Fruit fly (Drosophila melanogaster): ENCODE results near the gene rudhira.

rudhira gene

DNA sequence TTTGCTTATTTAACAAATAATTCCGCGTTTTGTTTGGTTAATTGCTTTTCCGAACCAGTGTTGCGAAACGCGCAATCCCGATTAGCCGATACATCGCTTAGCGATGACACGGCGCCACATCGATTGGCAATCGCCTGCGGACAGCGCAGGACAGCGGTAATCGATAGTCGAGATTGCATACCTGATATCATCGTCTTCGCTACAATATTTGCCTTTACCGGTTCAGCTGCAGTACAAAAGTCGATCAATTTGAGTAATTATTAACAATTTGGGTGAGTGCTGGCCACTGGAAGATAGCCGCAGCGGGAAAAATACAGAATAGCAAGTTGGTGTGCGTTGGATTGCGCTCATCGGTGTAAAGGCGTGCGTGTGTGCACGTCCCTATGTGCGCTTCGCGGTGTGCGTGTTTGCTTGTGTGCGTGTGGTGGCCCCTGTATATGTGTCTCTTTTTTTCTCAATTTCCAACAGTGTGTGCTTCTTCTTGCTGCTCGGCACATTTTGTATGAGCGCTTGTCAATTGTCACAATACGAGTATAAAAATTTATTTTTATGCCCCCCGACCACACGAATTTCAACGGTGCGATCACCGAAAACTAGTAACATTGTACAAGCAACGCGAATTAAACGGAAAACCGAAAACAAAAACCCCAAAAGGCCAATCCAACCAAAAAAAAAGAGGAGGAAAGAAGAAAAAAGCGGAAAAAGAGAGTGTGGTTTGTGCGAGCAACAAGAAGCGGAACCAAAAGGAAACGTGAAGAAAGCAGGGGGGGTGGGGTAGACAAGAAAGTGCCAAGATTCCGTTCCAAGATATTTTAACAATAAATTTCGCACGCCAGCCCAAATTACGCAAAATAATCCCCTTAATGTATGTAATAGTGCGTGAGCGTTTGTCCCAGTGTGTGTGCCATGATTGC is 24.0 kb upstream of the rudhira start, which contains the start of gene CkIIbeta (continued):
- TF ChIP-seq HmgD (GFP tag; optimal IDR thresholded peaks at IDR 0.05) (peak; percentile 62), z (GFP tag; IDR thresholded peaks at IDR 0.05) (no peak), CG6175 (GFP tag; IDR thresholded peaks at IDR 0.05) (no peak), CG4730 (GFP tag; IDR thresholded peaks at IDR 0.05) (no peak), az2 (GFP tag; optimal IDR thresholded peaks at IDR 0.05) (peak; percentile 1), CG6254 (GFP tag; optimal IDR thresholded peaks at IDR 0.05) (no peak), pros (GFP tag; optimal IDR thresholded peaks at IDR 0.05) (no peak), CG17912 (GFP tag; optimal IDR thresholded peaks at IDR 0.05) (no peak), CG17359 (tag; optimal IDR thresholded peaks at IDR 0.05) (no peak), D (optimal IDR thresholded peaks at IDR 0.05) (no peak), D (GFP tag; optimal IDR thresholded peaks at IDR 0.05) (no peak), CG4617 (GFP tag; optimal IDR thresholded peaks at IDR 0.05; ENCODE audit: borderline replicate concordance) (peak; percentile 82), CG10462 (GFP tag; optimal IDR thresholded peaks at IDR 0.05) (no peak), CG12391 (tag; optimal IDR thresholded peaks at IDR 0.05) (peak; percentile 31), stwl (tag; optimal IDR thresholded peaks at IDR 0.05) (peak; percentile 88), pho (GFP tag; optimal IDR thresholded peaks at IDR 0.05) (peak; percentile 48), Trl (optimal IDR thresholded peaks at IDR 0.05) (no peak), Trl (GFP tag; optimal IDR thresholded peaks at IDR 0.05) (peak; percentile 54), trh (GFP tag; optimal IDR thresholded peaks at IDR 0.05) (no peak), org-1 (GFP tag; optimal IDR thresholded peaks at IDR 0.05) (no peak), Myb (GFP tag; optimal IDR thresholded peaks at IDR 0.05) (peak; percentile 68), B-H2 (GFP tag; optimal IDR thresholded peaks at IDR 0.05) (peak; percentile 16), CG1603 (tag; optimal IDR thresholded peaks at IDR 0.05) (peak; percentile 81), CG18619 (GFP tag; optimal IDR thresholded peaks at IDR 0.05) (no peak), CG17568 (GFP tag; optimal IDR thresholded peaks at IDR 0.05) (no peak), CG2129 (GFP tag; IDR thresholded peaks at IDR 0.05; ENCODE audit: partially characterized antibody) (peak; percentile 91), CG30020 (tag; optimal IDR thresholded peaks at IDR 0.05) (peak; percentile 44), Meics (GFP tag; optimal IDR thresholded peaks at IDR 0.05) (peak; percentile 13), odd (GFP tag; optimal IDR thresholded peaks at IDR 0.05) (no peak), CG2120 (GFP tag; optimal IDR thresholded peaks at IDR 0.05) (peak; percentile 68), ash1 (GFP tag; optimal IDR thresholded peaks at IDR 0.05) (no peak), gfzf (GFP tag; optimal IDR thresholded peaks at IDR 0.05) (peak; percentile 73), Usf (GFP tag; optimal IDR thresholded peaks at IDR 0.05) (no peak), otp (GFP tag; IDR thresholded peaks at IDR 0.05) (no peak), CG11696 (GFP tag; IDR thresholded peaks at IDR 0.05) (no peak), vvl (GFP tag; IDR thresholded peaks at IDR 0.05) (peak; percentile 72), CG14441 (GFP tag; IDR thresholded peaks at IDR 0.05) (peak; percentile 30; the same call in 1 of the 2 replicates), fd96Cb (tag; optimal IDR thresholded peaks at IDR 0.05) (no peak), aop (GFP tag; IDR thresholded peaks at IDR 0.05) (no peak), Chrac-16 (GFP tag; optimal IDR thresholded peaks at IDR 0.05) (peak; percentile 34), Camta (GFP tag; optimal IDR thresholded peaks at IDR 0.05) (peak; percentile 52), CG7357 (GFP tag; IDR thresholded peaks at IDR 0.05) (no peak), ewg (GFP tag; optimal IDR thresholded peaks at IDR 0.05) (peak; percentile 90), bowl (GFP tag; IDR thresholded peaks at IDR 0.05) (no peak), Bteb2 (GFP tag; optimal IDR thresholded peaks at IDR 0.05) (no peak), gem (tag; optimal IDR thresholded peaks at IDR 0.05) (no peak), sc (optimal IDR thresholded peaks at IDR 0.05) (no peak), sc (GFP tag; optimal IDR thresholded peaks at IDR 0.05) (no peak), CG9215 (GFP tag; IDR thresholded peaks at IDR 0.05) (no peak), her (GFP tag; optimal IDR thresholded peaks at IDR 0.05) (peak; percentile 26)

All from whole organism, embryonic.